Fruit fly (Drosophila melanogaster): ENCODE results near the gene Or10a.

The Or10a gene

DNA sequence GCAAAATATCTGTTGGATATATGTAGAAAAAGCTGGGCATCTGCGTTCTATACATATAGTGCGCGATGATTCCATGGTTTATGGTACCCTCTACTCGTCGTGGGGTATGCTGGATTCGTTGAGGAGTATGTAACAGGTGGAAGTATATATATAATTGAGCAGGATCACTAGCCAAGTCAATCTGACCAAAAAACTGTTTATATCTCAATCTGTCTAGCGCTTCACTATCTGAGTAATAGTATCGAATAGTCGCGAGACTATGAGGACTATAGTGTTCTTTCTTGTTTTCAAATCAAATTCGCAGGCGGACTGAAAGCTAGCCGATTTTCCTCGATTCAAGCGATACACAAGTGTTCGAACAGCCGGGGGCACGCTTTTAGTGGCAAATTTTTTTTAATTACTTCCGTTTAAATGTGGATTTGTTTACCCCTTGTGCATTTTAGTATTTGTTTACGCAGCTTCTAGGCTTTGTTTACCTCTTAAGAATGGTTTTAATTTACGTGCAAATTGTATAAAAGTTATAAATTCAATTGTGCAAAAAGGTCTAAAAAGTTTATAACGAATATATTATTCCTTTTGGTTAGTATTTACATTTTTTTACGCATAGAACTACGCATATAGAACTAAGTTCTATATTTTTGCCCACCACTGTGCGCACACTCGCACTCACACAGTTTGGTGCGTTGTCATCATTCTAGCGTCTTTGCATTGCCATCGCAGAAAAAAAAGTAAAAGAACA, 26.4 kb downstream of the Or10a start (continued):
- TF ChIP-seq schlank (tag; optimal IDR thresholded peaks at IDR 0.05) (peak; percentile 70), CG11504 (tag; optimal IDR thresholded peaks at IDR 0.05) (peak; percentile 82), B-H2 (GFP tag; optimal IDR thresholded peaks at IDR 0.05) (no peak), sens (GFP tag) (peak; percentile 95), CG15011 (GFP tag; optimal IDR thresholded peaks at IDR 0.05) (peak; percentile 11), CG12391 (tag; optimal IDR thresholded peaks at IDR 0.05) (peak; percentile 69), amos (GFP tag; IDR thresholded peaks at IDR 0.05; ENCODE audit: partially characterized antibody) (no peak), Hr3 (GFP tag; optimal IDR thresholded peaks at IDR 0.05) (peak; percentile 60), D19B (GFP tag; optimal IDR thresholded peaks at IDR 0.05) (peak; percentile 90), Doc3 (GFP tag; IDR thresholded peaks at IDR 0.05; ENCODE audit: partially characterized antibody) (no peak), eyg (GFP tag; optimal IDR thresholded peaks at IDR 0.05) (peak; percentile 61), CG10274 (GFP tag; optimal IDR thresholded peaks at IDR 0.05) (peak; percentile 52), CG4707 (GFP tag; optimal IDR thresholded peaks at IDR 0.05) (peak; percentile 42), GATAe (GFP tag; conservative IDR thresholded peaks at IDR 0.05) (peak; percentile 50), az2 (GFP tag; optimal IDR thresholded peaks at IDR 0.05) (peak; percentile 73), CG8765 (GFP tag; IDR thresholded peaks at IDR 0.05) (peak; percentile 67), YL-1 (GFP tag; optimal IDR thresholded peaks at IDR 0.05) (no peak), sima (GFP tag; optimal IDR thresholded peaks at IDR 0.05) (no peak), Atf6 (GFP tag; IDR thresholded peaks at IDR 0.05) (peak; percentile 91), stc (GFP tag; IDR thresholded peaks at IDR 0.05) (peak; percentile 82), CG15073 (GFP tag; optimal IDR thresholded peaks at IDR 0.05) (peak; percentile 69), ham (GFP tag; IDR thresholded peaks at IDR 0.05) (peak; percentile 67; the same call in 1 of the 2 replicates), CG9609 (GFP tag; optimal IDR thresholded peaks at IDR 0.05) (peak; percentile 65), CG1233 (GFP tag; optimal IDR thresholded peaks at IDR 0.05) (peak; percentile 67), bab2 (GFP tag; optimal IDR thresholded peaks at IDR 0.05) (peak; percentile 80), CG4404 (GFP tag; IDR thresholded peaks at IDR 0.05) (peak; percentile 64; the same call in 1 of the 2 replicates), CG6175 (GFP tag; IDR thresholded peaks at IDR 0.05) (peak; percentile 82), CG18599 (GFP tag; optimal IDR thresholded peaks at IDR 0.05) (peak; percentile 84), cad (GFP tag; optimal IDR thresholded peaks at IDR 0.05) (no peak), nom (GFP tag; optimal IDR thresholded peaks at IDR 0.05) (no peak), CG1832 (GFP tag; optimal IDR thresholded peaks at IDR 0.05) (no peak), tap (tag; optimal IDR thresholded peaks at IDR 0.05) (peak; percentile 49), Abd-B (GFP tag; optimal IDR thresholded peaks at IDR 0.05) (peak; percentile 74), Awh (GFP tag; IDR thresholded peaks at IDR 0.05) (peak; percentile 83), Hr78 (GFP tag; optimal IDR thresholded peaks at IDR 0.05) (peak in 1 of 2 experiments; percentile 25), tgo (GFP tag; IDR thresholded peaks at IDR 0.05) (peak; percentile 86), CG43689 (GFP tag; IDR thresholded peaks at IDR 0.05) (0 out of 2 replicates have a peak, but pooled peaks have one; percentile 47), corto (GFP tag; optimal IDR thresholded peaks at IDR 0.05) (no peak), usp (GFP tag; optimal IDR thresholded peaks at IDR 0.05) (no peak), CG5953 (GFP tag; IDR thresholded peaks at IDR 0.05) (peak; percentile 84), abd-A (tag; optimal IDR thresholded peaks at IDR 0.05) (no peak), CG3065 (GFP tag; optimal IDR thresholded peaks at IDR 0.05) (peak; percentile 47), CG18011 (GFP tag; optimal IDR thresholded peaks at IDR 0.05) (peak; percentile 36), onecut (GFP tag; IDR thresholded peaks at IDR 0.05) (peak; percentile 62), ci (GFP tag; IDR thresholded peaks at IDR 0.05) (peak; percentile 90), Jarid2 (GFP tag; optimal IDR thresholded peaks at IDR 0.05) (peak; percentile 24), ems (GFP tag; optimal IDR thresholded peaks at IDR 0.05) (peak; percentile 39), H15 (GFP tag; IDR thresholded peaks at IDR 0.05) (peak; percentile 75; the same call in 2 of the 3 replicates), H2.0 (GFP tag; IDR thresholded peaks at IDR 0.05) (peak; percentile 86)
